Fruit fly (Drosophila melanogaster) whole organism, pupa: ENCODE measurements around the gene wfs1.

Experiments used
- CG10348 ChIP-seq: fragments of 200-800 bp; sonication (Bioruptor generic); IDR thresholded peaks from 2 replicates; pipeline ENCODE4 v1.3.6; 2022; ENCODE audit warnings: missing biosample characterization, missing genetic modification characterization
- CG12605 ChIP-seq: fragments of 200-800 bp; sonication (Bioruptor generic); IDR thresholded peaks from 2 replicates; pipeline ENCODE4 v1.3.6; 2022; ENCODE audit warnings: missing biosample characterization, missing genetic modification characterization
- CG13204 ChIP-seq: fragments of 200-800 bp; sonication (Bioruptor generic); optimal IDR thresholded peaks from 2 replicates; lab custom pipeline; 2018; ENCODE audit warnings: missing biosample characterization, mild to moderate bottlenecking, missing genetic modification characterization, moderate library complexity
- CG14655 ChIP-seq: fragments of 200-800 bp; sonication (Bioruptor generic); optimal IDR thresholded peaks from 3 replicates; lab custom pipeline; 2017; ENCODE audit warnings: mild to moderate bottlenecking, missing biosample characterization, missing genetic modification reagents, missing genetic modification characterization
- CG15710 ChIP-seq: fragments of 200-800 bp; sonication (Bioruptor generic); optimal IDR thresholded peaks from 2 replicates; lab custom pipeline; 2018; ENCODE audit warnings: missing biosample characterization, mild to moderate bottlenecking, missing genetic modification characterization, moderate library complexity
- CG17806 ChIP-seq: fragments of 200-800 bp; sonication (Bioruptor generic); optimal IDR thresholded peaks from 2 replicates; lab custom pipeline; 2018; ENCODE audit warnings: missing biosample characterization, mild to moderate bottlenecking, missing genetic modification characterization, moderate library complexity
- CG32121 ChIP-seq: fragments of 200-800 bp; sonication (Bioruptor generic); IDR thresholded peaks from 2 replicates; pipeline ENCODE4 v1.3.6; 2022; ENCODE audit warnings: missing biosample characterization, missing genetic modification characterization
- CG34367 ChIP-seq: fragments of 200-800 bp; sonication (Bioruptor generic); optimal IDR thresholded peaks from 2 replicates; lab custom pipeline; 2018; ENCODE audit warnings: missing biosample characterization, mild to moderate bottlenecking, missing genetic modification characterization
- CG4496 ChIP-seq: fragments of 200-800 bp; sonication (Bioruptor generic); IDR thresholded peaks from 3 replicates; pipeline ENCODE4 v1.3.6; 2022; ENCODE audit warnings: missing biosample characterization, missing genetic modification characterization
- CG8159 ChIP-seq: fragments of 200-800 bp; sonication (Bioruptor generic); optimal IDR thresholded peaks from 3 replicates; lab custom pipeline; 2018; ENCODE audit warnings: missing biosample characterization, mild to moderate bottlenecking, missing genetic modification characterization, moderate library complexity
- CG8301 ChIP-seq: fragments of 200-800 bp; sonication (Bioruptor generic); optimal IDR thresholded peaks from 2 replicates; lab custom pipeline; 2018; ENCODE audit warnings: missing biosample characterization, mild to moderate bottlenecking, missing genetic modification characterization
- CG9948 ChIP-seq: fragments of 200-800 bp; sonication (Bioruptor generic); optimal IDR thresholded peaks from 2 replicates; lab custom pipeline; 2018; ENCODE audit warnings: missing biosample characterization, mild to moderate bottlenecking, missing genetic modification characterization, moderate library complexity
- D1 ChIP-seq: fragments of 200-800 bp; sonication (Bioruptor generic); optimal IDR thresholded peaks from 2 replicates; lab custom pipeline; 2018; ENCODE audit warnings: missing biosample characterization, mild to moderate bottlenecking, missing genetic modification characterization, moderate library complexity
- EcR ChIP-seq: fragments of 200-800 bp; sonication (Bioruptor generic); optimal IDR thresholded peaks from 3 replicates; lab custom pipeline; 2019; ENCODE audit warnings: missing biosample characterization, missing genetic modification characterization, mild to moderate bottlenecking, moderate library complexity, missing genetic modification reagents
- Ets98B ChIP-seq: fragments of 200-800 bp; sonication (Bioruptor generic); IDR thresholded peaks from 2 replicates; pipeline ENCODE4 v1.3.6; 2022; ENCODE audit warnings: missing biosample characterization, missing genetic modification characterization
- Pif1A ChIP-seq: fragments of 200-800 bp; sonication (Bioruptor generic); optimal IDR thresholded peaks from 3 replicates; lab custom pipeline; 2016; ENCODE audit warnings: missing biosample characterization, missing genetic modification characterization
- Pif1B ChIP-seq: fragments of 200-800 bp; sonication (Bioruptor generic); optimal IDR thresholded peaks from 3 replicates; lab custom pipeline; 2016; ENCODE audit warnings: missing biosample characterization, missing genetic modification characterization
- Snoo ChIP-seq: fragments of 200-800 bp; sonication (Bioruptor generic); optimal IDR thresholded peaks from 3 replicates; lab custom pipeline; 2017; ENCODE audit warnings: missing biosample characterization, mild to moderate bottlenecking, missing genetic modification characterization, inconsistent platforms
- fd96Ca ChIP-seq: fragments of 200-800 bp; sonication (Bioruptor generic); IDR thresholded peaks from 3 replicates; pipeline ENCODE4 v1.3.6; 2022; ENCODE audit warnings: missing biosample characterization, missing genetic modification characterization
- gl ChIP-seq: fragments of 200-800 bp; sonication (Bioruptor generic); optimal IDR thresholded peaks from 2 replicates; lab custom pipeline; 2018; ENCODE audit warnings: missing biosample characterization, mild to moderate bottlenecking, missing genetic modification characterization
- rn ChIP-seq: fragments of 200-800 bp; sonication (Bioruptor generic); IDR thresholded peaks from 2 replicates; pipeline ENCODE4 v1.3.6; 2022; ENCODE audit warnings: missing biosample characterization, missing genetic modification characterization

wfs1 gene

DNA sequence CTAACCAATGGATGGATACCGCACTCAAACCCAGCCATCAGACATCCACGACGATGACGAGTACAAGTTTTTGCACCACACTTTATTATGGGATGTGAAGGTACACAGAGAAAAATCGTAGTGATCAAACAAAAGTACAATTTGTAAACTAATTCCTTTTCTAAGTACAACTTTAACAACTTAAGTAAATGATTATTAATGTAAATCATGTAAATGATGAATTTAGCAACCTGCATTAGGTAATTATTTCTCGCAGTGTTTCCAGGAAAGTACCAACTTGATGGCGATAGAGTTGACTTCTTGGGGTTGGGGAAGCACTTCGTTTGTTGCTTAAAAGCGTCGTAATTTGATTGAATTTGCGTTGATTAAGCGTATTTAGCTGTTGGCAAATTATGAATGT lies 27.1 kb downstream of the wfs1 start:
- TF ChIP-seq Ets98B (GFP tag; lab: Robert Waterston, UW): peak; percentile 21; the same call in 1 of the 2 replicates
- TF ChIP-seq Pif1A (GFP tag; lab: Kevin White, UChicago): peak; percentile 72
- TF ChIP-seq CG17806 (tag; lab: Kevin White, UChicago): no peak
- TF ChIP-seq rn (GFP tag; lab: Robert Waterston, UW): no peak
- TF ChIP-seq CG14655 (GFP tag; lab: Kevin White, UChicago): peak; percentile 37
- no peak for TF ChIP-seq CG13204 (GFP tag; lab: Kevin White, UChicago)
- no peak for TF ChIP-seq EcR (GFP tag; lab: Kevin White, UChicago)
- TF ChIP-seq CG32121 (GFP tag; lab: Robert Waterston, UW): peak; percentile 61
- peak; percentile 45 for TF ChIP-seq CG9948 (tag; lab: Kevin White, UChicago)
- TF ChIP-seq fd96Ca (GFP tag; lab: Robert Waterston, UW): no peak
- TF ChIP-seq Snoo (tag; lab: Kevin White, UChicago): no peak
- TF ChIP-seq D1 (tag; lab: Kevin White, UChicago): no peak
- TF ChIP-seq CG12605: no peak
- peak; percentile 62 for TF ChIP-seq CG15710 (tag; lab: Kevin White, UChicago)
- TF ChIP-seq CG8301 (tag; lab: Kevin White, UChicago): peak; percentile 45
- no peak for TF ChIP-seq CG10348 (GFP tag; lab: Robert Waterston, UW)
- peak; percentile 28 for TF ChIP-seq CG8159 (tag; lab: Kevin White, UChicago)
- peak; percentile 68 for TF ChIP-seq CG4496 (GFP tag; lab: Robert Waterston, UW)
- no peak for TF ChIP-seq gl (tag; lab: Kevin White, UChicago)
- no peak for TF ChIP-seq Pif1B (GFP tag; lab: Kevin White, UChicago)
- peak; percentile 61 for TF ChIP-seq CG34367 (tag; lab: Kevin White, UChicago)

DNA sequence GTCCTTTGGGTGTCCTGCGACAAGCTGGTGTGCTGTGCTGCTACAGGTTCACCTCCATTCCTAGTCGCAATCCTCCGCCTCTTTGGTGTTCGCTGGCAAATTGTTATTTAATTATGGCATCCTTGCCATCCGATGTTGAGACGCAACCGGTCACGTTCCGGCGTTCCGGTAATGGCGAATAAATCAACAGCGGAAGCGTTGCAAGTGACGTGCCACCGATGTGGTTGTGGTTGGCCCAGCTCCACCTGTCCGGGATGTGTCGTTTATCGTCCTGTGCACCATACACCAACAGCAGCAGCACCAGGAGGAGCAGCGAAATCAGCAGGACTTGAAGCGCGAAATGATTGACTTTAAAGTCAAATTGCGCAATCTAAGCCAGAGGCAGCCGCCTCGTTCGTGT lies 40.3 kb downstream of the wfs1 start:
- TF ChIP-seq CG12605 (no peak), CG4496 (GFP tag; lab: Robert Waterston, UW) (no peak), CG17806 (tag; lab: Kevin White, UChicago) (no peak), fd96Ca (GFP tag; lab: Robert Waterston, UW) (no peak), D1 (tag; lab: Kevin White, UChicago) (no peak), CG13204 (GFP tag; lab: Kevin White, UChicago) (no peak), CG9948 (tag; lab: Kevin White, UChicago) (no peak), Pif1B (GFP tag; lab: Kevin White, UChicago) (no peak), CG15710 (tag; lab: Kevin White, UChicago) (no peak)

DNA sequence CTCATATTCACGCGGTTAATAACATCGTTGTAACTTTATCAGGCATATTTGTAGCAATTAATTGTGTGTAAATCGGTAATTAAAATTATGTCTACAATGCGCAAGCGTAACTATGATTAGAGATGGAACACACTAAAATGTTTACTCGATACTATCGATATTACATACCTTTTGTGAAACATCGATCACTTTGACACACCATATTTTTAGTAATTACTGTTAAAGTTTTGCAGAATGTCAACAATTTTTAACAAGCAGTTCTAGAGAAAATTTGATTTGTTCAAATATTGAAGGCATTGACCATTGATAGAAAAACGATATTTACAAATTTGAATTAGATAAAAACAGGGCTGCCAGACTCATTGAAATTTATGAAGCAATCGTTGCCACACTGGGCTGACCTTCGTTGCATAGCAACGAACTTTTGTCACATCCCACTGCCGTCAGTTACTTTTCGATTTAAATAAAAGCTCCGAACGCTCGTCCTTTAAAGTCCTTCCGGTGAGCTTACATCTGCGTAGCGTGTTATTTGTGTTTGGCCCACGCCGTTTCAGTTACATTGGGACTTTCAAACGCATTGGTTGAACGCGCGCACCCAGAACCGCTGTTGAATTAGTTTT lies 50.8 kb downstream of the wfs1 start, which contains the start of the genes loco and wake:
Gene loco (minus strand): TSS at position 149 of the 620 bp plus-strand sequence.
Gene wake (plus strand): TSS at position 570 of the 620 bp plus-strand sequence.
- TF ChIP-seq gl (tag; lab: Kevin White, UChicago) (no peak), CG14655 (GFP tag; lab: Kevin White, UChicago) (no peak), Pif1B (GFP tag; lab: Kevin White, UChicago) (no peak), CG8159 (tag; lab: Kevin White, UChicago) (no peak), Pif1A (GFP tag; lab: Kevin White, UChicago) (no peak), CG17806 (tag; lab: Kevin White, UChicago) (no peak), Snoo (tag; lab: Kevin White, UChicago) (no peak), D1 (tag; lab: Kevin White, UChicago) (no peak), CG9948 (tag; lab: Kevin White, UChicago) (no peak), CG10348 (GFP tag; lab: Robert Waterston, UW) (no peak), rn (GFP tag; lab: Robert Waterston, UW) (no peak), EcR (GFP tag; lab: Kevin White, UChicago) (no peak), CG32121 (GFP tag; lab: Robert Waterston, UW) (no peak), CG4496 (GFP tag; lab: Robert Waterston, UW) (no peak), CG12605 (no peak), CG13204 (GFP tag; lab: Kevin White, UChicago) (no peak)
- TF ChIP-seq, all 21 proteins: peak for 0

DNA sequence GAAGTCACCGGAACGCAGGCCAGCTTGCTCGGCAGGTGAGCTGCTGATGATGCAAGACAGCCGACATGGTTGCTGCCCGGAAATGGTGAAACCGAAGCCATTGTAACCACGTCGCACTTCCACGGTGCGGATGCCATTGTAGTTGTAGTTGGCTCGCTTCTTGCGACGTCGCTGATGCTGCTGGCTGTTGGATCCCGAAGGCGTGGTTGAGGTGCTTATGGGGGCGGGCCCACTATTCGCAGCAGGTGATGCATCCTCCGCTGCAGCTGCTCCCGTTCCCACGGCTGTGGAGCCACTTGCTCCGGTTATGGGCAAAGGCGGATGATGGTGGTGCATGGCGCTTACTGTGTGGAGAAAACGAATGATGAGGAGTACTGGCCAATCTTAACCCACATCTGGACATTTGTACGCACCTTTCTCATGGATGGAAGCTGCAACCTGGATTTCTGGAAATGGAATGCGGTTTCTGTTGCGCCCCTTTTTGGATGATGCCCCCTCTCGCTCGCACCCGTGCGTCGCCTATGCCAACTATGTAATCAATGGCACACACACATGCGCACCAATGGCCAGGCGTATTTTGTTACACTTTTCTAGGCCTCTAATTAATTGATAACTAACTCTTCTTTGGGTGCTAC lies 51.5 kb downstream of the wfs1 start:
- TF ChIP-seq gl (tag; lab: Kevin White, UChicago) (no peak), Ets98B (GFP tag; lab: Robert Waterston, UW) (no peak), CG9948 (tag; lab: Kevin White, UChicago) (no peak), CG34367 (tag; lab: Kevin White, UChicago) (no peak), D1 (tag; lab: Kevin White, UChicago) (no peak), CG14655 (GFP tag; lab: Kevin White, UChicago) (no peak), CG15710 (tag; lab: Kevin White, UChicago) (no peak), fd96Ca (GFP tag; lab: Robert Waterston, UW) (no peak), CG10348 (GFP tag; lab: Robert Waterston, UW) (no peak), CG4496 (GFP tag; lab: Robert Waterston, UW) (no peak)
